Worm (Caenorhabditis elegans) whole organism, late embryonic: Measurements from ENCODE around the gene F40B5.2.
"Not testable (repeated sequence)": the region's sequence is repeated elsewhere in the genome, so short reads cannot be mapped to it uniquely, and the experiment has no call there.

Experiments used
- C08G9.2 ChIP-seq: sonication (generic microtip); optimal IDR thresholded peaks from 2 replicates; lab custom pipeline; 2016; ENCODE audit warnings: mild to moderate bottlenecking, missing genetic modification characterization, moderate library complexity, missing compliant biosample characterization
- F13H6.1 ChIP-seq: sonication (generic microtip); optimal IDR thresholded peaks from 2 replicates; lab custom pipeline; 2016; ENCODE audit warnings: missing genetic modification characterization, missing compliant biosample characterization
- K02D7.2 ChIP-seq: sonication (generic microtip); optimal IDR thresholded peaks from 2 replicates; lab custom pipeline; 2017; ENCODE audit warnings: mild to moderate bottlenecking, missing genetic modification characterization, missing compliant biosample characterization
- T23F11.4 ChIP-seq: fragments of 200-800 bp; sonication (Bioruptor generic); optimal IDR thresholded peaks from 2 replicates; lab custom pipeline; 2018; ENCODE audit warnings: mild to moderate bottlenecking, missing genetic modification characterization, missing compliant biosample characterization
- ama-1 ChIP-seq: fragments of 150-350 bp; optimal IDR thresholded peaks from 2 replicates; lab custom pipeline; 2014
- ceh-18 ChIP-seq: sonication (generic microtip); optimal IDR thresholded peaks from 2 replicates; lab custom pipeline; 2016; ENCODE audit warnings: missing genetic modification characterization, missing compliant biosample characterization
- ceh-19 ChIP-seq: fragments of 200-800 bp; sonication (Bioruptor generic); optimal IDR thresholded peaks from 2 replicates; lab custom pipeline; 2018; ENCODE audit warnings: mild to moderate bottlenecking, missing genetic modification characterization, missing compliant biosample characterization
- ceh-2 ChIP-seq: sonication (generic microtip); optimal IDR thresholded peaks from 2 replicates; lab custom pipeline; 2016; ENCODE audit warnings: missing genotype, missing genetic modification characterization, missing compliant biosample characterization
- ceh-22 ChIP-seq: sonication (generic microtip); optimal IDR thresholded peaks from 2 replicates; lab custom pipeline; 2017; ENCODE audit warnings: missing biosample characterization, missing genetic modification characterization
- ceh-24 ChIP-seq: sonication (generic microtip); optimal IDR thresholded peaks from 2 replicates; lab custom pipeline; 2016; ENCODE audit warnings: mild to moderate bottlenecking, missing genetic modification characterization, missing compliant biosample characterization
- ceh-30 ChIP-seq: fragments of 150-350 bp; optimal IDR thresholded peaks from 2 replicates; lab custom pipeline; 2014; ENCODE audit warnings: missing biosample characterization, missing genetic modification characterization
- ceh-31 ChIP-seq: sonication (generic microtip); optimal IDR thresholded peaks from 2 replicates; lab custom pipeline; 2016; ENCODE audit warnings: missing genetic modification characterization, missing compliant biosample characterization
- ceh-34 ChIP-seq: sonication (generic microtip); optimal IDR thresholded peaks from 2 replicates; lab custom pipeline; 2016; ENCODE audit warnings: mild to moderate bottlenecking, missing genetic modification characterization, missing compliant biosample characterization
- ceh-45 ChIP-seq: fragments of 200-800 bp; sonication (Bioruptor generic); IDR thresholded peaks from 2 replicates; pipeline ENCODE4 v1.3.6; 2022; ENCODE audit warnings: missing genetic modification reagents, missing genetic modification characterization, missing compliant biosample characterization
- ceh-6 ChIP-seq: fragments of 200-800 bp; sonication (Bioruptor generic); optimal IDR thresholded peaks from 2 replicates; lab custom pipeline; 2018; ENCODE audit warnings: mild to moderate bottlenecking, missing genetic modification characterization, missing compliant biosample characterization
- ceh-9 ChIP-seq: sonication (generic microtip); optimal IDR thresholded peaks from 2 replicates; lab custom pipeline; 2016; ENCODE audit warnings: mild to moderate bottlenecking, missing genetic modification characterization, inconsistent platforms, missing compliant biosample characterization
- dmd-4 ChIP-seq: sonication (generic microtip); optimal IDR thresholded peaks from 2 replicates; lab custom pipeline; 2016; ENCODE audit warnings: borderline replicate concordance, missing genetic modification characterization, missing compliant biosample characterization
- elt-2 ChIP-seq: sonication (generic microtip); optimal IDR thresholded peaks from 2 replicates; lab custom pipeline; 2016; ENCODE audit warnings: missing genetic modification reagents, missing genetic modification characterization, missing compliant biosample characterization
- eyg-1 ChIP-seq: sonication (generic microtip); optimal IDR thresholded peaks from 2 replicates; lab custom pipeline; 2016; ENCODE audit warnings: missing genotype, missing genetic modification characterization, missing compliant biosample characterization
- fkh-10 ChIP-seq: fragments of 150-350 bp; optimal IDR thresholded peaks from 2 replicates; lab custom pipeline; 2014; ENCODE audit warnings: missing biosample characterization, missing genetic modification reagents, missing genetic modification characterization
- fkh-6 ChIP-seq: sonication (generic microtip); optimal IDR thresholded peaks from 2 replicates; lab custom pipeline; 2016; ENCODE audit warnings: missing genetic modification characterization, missing compliant biosample characterization
- hlh-13 ChIP-seq: fragments of 200-800 bp; sonication (Bioruptor generic); optimal IDR thresholded peaks from 2 replicates; lab custom pipeline; 2018; ENCODE audit warnings: mild to moderate bottlenecking, missing genetic modification characterization, missing compliant biosample characterization
- hlh-15 ChIP-seq: sonication (generic microtip); optimal IDR thresholded peaks from 2 replicates; lab custom pipeline; 2016; ENCODE audit warnings: missing genetic modification characterization, missing compliant biosample characterization
- hlh-30 ChIP-seq: sonication (generic microtip); optimal IDR thresholded peaks from 2 replicates; lab custom pipeline; 2017; ENCODE audit warnings: antibody characterized with exemption, missing genetic modification characterization, missing compliant biosample characterization; ENCODE audit not compliant: insufficient read depth
- hlh-6 ChIP-seq: sonication (generic microtip); optimal IDR thresholded peaks from 2 replicates; lab custom pipeline; 2016; ENCODE audit warnings: missing genotype, missing genetic modification characterization, missing compliant biosample characterization
- hlh-8 ChIP-seq: sonication (generic microtip); optimal IDR thresholded peaks from 2 replicates; lab custom pipeline; 2016; ENCODE audit warnings: missing genotype, missing genetic modification characterization, missing compliant biosample characterization
- mec-3 ChIP-seq: sonication (generic microtip); optimal IDR thresholded peaks from 2 replicates; lab custom pipeline; 2016; ENCODE audit warnings: borderline replicate concordance, missing genetic modification characterization, missing compliant biosample characterization
- npax-4 ChIP-seq: sonication (generic microtip); optimal IDR thresholded peaks from 2 replicates; lab custom pipeline; 2016; ENCODE audit warnings: missing genetic modification characterization, missing compliant biosample characterization
- pax-1 ChIP-seq: fragments of 150-350 bp; optimal IDR thresholded peaks from 2 replicates; lab custom pipeline; 2014; ENCODE audit warnings: missing biosample characterization, missing genetic modification characterization
- pha-2 ChIP-seq: sonication (generic microtip); optimal IDR thresholded peaks from 2 replicates; lab custom pipeline; 2017; ENCODE audit warnings: mild to moderate bottlenecking, missing genetic modification characterization, missing compliant biosample characterization
- pha-4 ChIP-seq: fragments of 150-350 bp; optimal IDR thresholded peaks from 2 replicates; lab custom pipeline; 2018; ENCODE audit warnings: missing biosample characterization, missing genetic modification reagents, missing genetic modification characterization
- pqm-1 ChIP-seq: sonication (generic microtip); optimal IDR thresholded peaks from 2 replicates; lab custom pipeline; 2016; ENCODE audit warnings: missing genetic modification characterization, missing compliant biosample characterization
- ref-2 ChIP-seq: sonication (generic microtip); optimal IDR thresholded peaks from 2 replicates; lab custom pipeline; 2016; ENCODE audit warnings: missing genetic modification characterization, missing compliant biosample characterization
- sdc-2 ChIP-seq: sonication (generic microtip); optimal IDR thresholded peaks from 2 replicates; lab custom pipeline; 2016; ENCODE audit warnings: missing genotype, missing genetic modification characterization, missing compliant biosample characterization
- sox-4 ChIP-seq: sonication (generic microtip); optimal IDR thresholded peaks from 2 replicates; lab custom pipeline; 2017; ENCODE audit warnings: mild to moderate bottlenecking, missing genetic modification characterization, inconsistent platforms, missing compliant biosample characterization
- syd-9 ChIP-seq: sonication (generic microtip); optimal IDR thresholded peaks from 2 replicates; lab custom pipeline; 2016; ENCODE audit warnings: mild to moderate bottlenecking, missing genetic modification characterization, moderate library complexity, missing compliant biosample characterization
- tbx-2 ChIP-seq: sonication (generic microtip); optimal IDR thresholded peaks from 2 replicates; lab custom pipeline; 2016; ENCODE audit warnings: missing genetic modification characterization, missing compliant biosample characterization
- unc-3 ChIP-seq, 2 experiments: fragments of 200-800 bp in 1 of 2; sonication (Bioruptor generic) in 1 of 2; sonication (generic microtip) in 1 of 2; conservative IDR thresholded peaks in 1 of 2; optimal IDR thresholded peaks in 1 of 2; 2 replicates each; pipeline versions ENCODE4 v1.3.6 to Lab custom; 2016 to 2022; ENCODE audit warnings: missing compliant biosample characterization in 2 of 2, missing genetic modification characterization in 2 of 2, missing genetic modification reagents in 1 of 2
- unc-42 ChIP-seq: sonication (generic microtip); optimal IDR thresholded peaks from 2 replicates; lab custom pipeline; 2016; ENCODE audit warnings: missing genotype, missing genetic modification characterization, missing compliant biosample characterization
- unc-86 ChIP-seq: sonication (generic microtip); optimal IDR thresholded peaks from 2 replicates; lab custom pipeline; 2016; ENCODE audit warnings: missing genetic modification characterization, missing compliant biosample characterization
- ztf-16 ChIP-seq: sonication (generic microtip); optimal IDR thresholded peaks from 2 replicates; lab custom pipeline; 2017; ENCODE audit warnings: missing genetic modification characterization, missing compliant biosample characterization

Gene F40B5.2

ce11 chrX:8408267-8408666 lies 40.6 kb downstream of the F40B5.2 start, which contains the start of gene sulp-3:
sulp-3 (minus strand) TSS chrX:8408367.
- TF ChIP-seq T23F11.4 (GFP tag; lab: Kevin White, UChicago) = no peak
- TF ChIP-seq pqm-1 (tag; lab: Kevin White, UChicago) = no peak
- TF ChIP-seq ceh-34 (tag; lab: Kevin White, UChicago) = no peak
- TF ChIP-seq pha-2 (tag; lab: Kevin White, UChicago) = no peak
- no peak for TF ChIP-seq syd-9
- TF ChIP-seq ceh-2 (tag; lab: Kevin White, UChicago) = no peak
- TF ChIP-seq unc-3 (GFP tag; conservative IDR thresholded peaks at IDR 0.05; lab: Robert Waterston, UW) = no peak
- TF ChIP-seq unc-3 (tag; optimal IDR thresholded peaks at IDR 0.05; lab: Kevin White, UChicago) = no peak
- no peak for TF ChIP-seq pax-1
- no peak for TF ChIP-seq ceh-9 (tag; lab: Kevin White, UChicago)
- no peak for TF ChIP-seq ztf-16
- no peak for TF ChIP-seq fkh-10 (GFP tag; lab: Kevin White, UChicago)
- no peak for TF ChIP-seq ceh-6 (GFP tag; lab: Kevin White, UChicago)
- TF ChIP-seq unc-42 = no peak
- TF ChIP-seq sox-4 = no peak
- TF ChIP-seq hlh-30 (tag; lab: Kevin White, UChicago) = no peak
- TF ChIP-seq ceh-19 (GFP tag; lab: Kevin White, UChicago) = no peak
- no peak for TF ChIP-seq F13H6.1
- TF ChIP-seq ceh-18 (tag; lab: Kevin White, UChicago) = no peak
- TF ChIP-seq fkh-6 (tag; lab: Kevin White, UChicago) = no peak

ce11 chrX:8410754-8411153 lies 43.1 kb downstream of the F40B5.2 start, which contains the start of gene F08F1.9:
F08F1.9 (minus strand) TSS chrX:8410854.
- TF ChIP-seq pha-4, hlh-15, ref-2 (tag; lab: Kevin White, UChicago): not testable (repeated sequence)

- TF ChIP-seq sdc-2 (tag; lab: Kevin White, UChicago) (no peak), C08G9.2 (tag; lab: Kevin White, UChicago) (no peak), dmd-4 (tag; lab: Kevin White, UChicago) (no peak), mec-3 (tag; lab: Kevin White, UChicago) (no peak), elt-2 (tag; lab: Kevin White, UChicago) (no peak), ceh-30 (tag; lab: Kevin White, UChicago) (no peak), unc-86 (tag; lab: Kevin White, UChicago) (no peak)
Observed at ce11 chrX:8413130-8413529, 45.5 kb downstream of the F40B5.2 start, which contains the start of gene F08F1.4. F08F1.4 (plus strand) TSS chrX:8413430.

ce11 chrX:8416819-8417218 lies 49.2 kb downstream of the F40B5.2 start, which contains the start of gene ced-8:
ced-8 (minus strand) TSS chrX:8416919.
- TF ChIP-seq hlh-13 (GFP tag; lab: Kevin White, UChicago) (no peak), ceh-31 (peak; percentile 31)

ce11 chrX:8417727-8418126 lies 50.1 kb downstream of the F40B5.2 start:
- TF ChIP-seq hlh-6 (tag; lab: Kevin White, UChicago) (no peak), eyg-1 (tag; lab: Kevin White, UChicago) (no peak), ceh-31 (no peak), dmd-4 (tag; lab: Kevin White, UChicago) (no peak), ceh-45 (GFP tag; lab: Robert Waterston, UW) (no peak), ama-1 (lab: Kevin White, UChicago) (no peak), pha-2 (tag; lab: Kevin White, UChicago) (no peak), hlh-8 (tag; lab: Kevin White, UChicago) (no peak), npax-4 (no peak), sox-4 (no peak), fkh-10 (GFP tag; lab: Kevin White, UChicago) (no peak), pax-1 (no peak), ceh-6 (GFP tag; lab: Kevin White, UChicago) (no peak), ceh-22 (tag; lab: Kevin White, UChicago) (no peak), ceh-9 (tag; lab: Kevin White, UChicago) (no peak), hlh-15 (tag; lab: Kevin White, UChicago) (no peak), pha-4 (tag; lab: Kevin White, UChicago) (no peak), K02D7.2 (tag; lab: Kevin White, UChicago) (no peak), ceh-24 (tag; lab: Kevin White, UChicago) (no peak), tbx-2 (no peak)
- TF ChIP-seq, all 69 proteins: peak for 0
